Fruit fly (Drosophila melanogaster) Kc167 (cell line): ENCODE measurements around the gene CG14817.

Experiments used
- Myc ChIP-seq: fragments of >200 bp; optimal IDR thresholded peaks from 2 replicates; lab custom pipeline; 2017; ENCODE audit warnings: missing external identifiers
- Sin3A ChIP-seq: fragments of >200 bp; optimal IDR thresholded peaks from 2 replicates; lab custom pipeline; 2018; ENCODE audit warnings: missing external identifiers
- h ChIP-seq: fragments of >200 bp; optimal IDR thresholded peaks from 3 replicates; lab custom pipeline; 2018; ENCODE audit warnings: missing external identifiers
- insv ChIP-seq: fragments of >200 bp; optimal IDR thresholded peaks from 3 replicates; lab custom pipeline; 2018; ENCODE audit warnings: missing external identifiers
- psq ChIP-seq: fragments of >200 bp; optimal IDR thresholded peaks from 2 replicates; lab custom pipeline; 2017; ENCODE audit warnings: missing external identifiers
- ttk ChIP-seq: sonication (Bioruptor generic); optimal IDR thresholded peaks from 2 replicates; lab custom pipeline; 2017; ENCODE audit warnings: missing external identifiers

DNA sequence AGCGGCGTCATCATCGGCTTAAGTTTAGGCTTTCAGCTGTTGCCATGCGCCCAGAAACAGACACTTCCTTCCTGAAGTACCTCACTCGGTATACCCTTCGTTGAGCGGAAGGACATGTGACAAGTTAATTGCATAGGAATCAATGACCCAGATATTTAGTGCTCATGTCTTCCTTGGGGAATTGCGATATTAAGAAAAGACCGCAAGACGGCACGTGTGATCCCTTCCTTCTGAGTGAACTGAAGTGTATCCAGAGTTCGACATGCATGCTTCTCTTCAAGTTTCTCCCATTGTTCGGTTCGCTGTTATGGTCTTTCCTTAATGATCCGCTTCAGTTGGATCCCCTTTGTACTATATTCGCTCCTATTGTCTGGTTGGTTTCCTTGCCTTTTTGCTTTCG lies 36.5 kb downstream of the CG14817 start:
- TF ChIP-seq h (no peak), psq (lab: Kevin White, UChicago) (no peak), insv (lab: Kevin White, UChicago) (no peak), Sin3A (no peak), Myc (lab: Kevin White, UChicago) (no peak), ttk (no peak)
